Worm (Caenorhabditis elegans): ENCODE results near the gene T20B12.3.
A peak's percentile ranks its signal among the peaks of the same experiment; 100 is the strongest.

The T20B12.3 gene

ce11 chrIII:7375434-7375833 lies 6.5 kb upstream of the T20B12.3 start:
- TF ChIP-seq mep-1 (tag; optimal IDR thresholded peaks at IDR 0.05) (peak; percentile 12), mes-2 (tag; optimal IDR thresholded peaks at IDR 0.05; ENCODE audit: poor library complexity, severe bottlenecking) (peak; percentile 27), T26A8.4 (GFP tag; IDR thresholded peaks at IDR 0.05) (peak; percentile 21), madf-5 (GFP tag; IDR thresholded peaks at IDR 0.05) (no peak), mxl-3 (GFP tag; optimal IDR thresholded peaks at IDR 0.05) (peak; percentile 71), skn-1 (tag; optimal IDR thresholded peaks at IDR 0.05) (no peak), ctbp-1 (GFP tag; IDR thresholded peaks at IDR 0.05) (no peak), arid-1 (GFP tag; conservative IDR thresholded peaks at IDR 0.05) (no peak), pqm-1 (tag; optimal IDR thresholded peaks at IDR 0.05) (peak; percentile 80), ceh-82 (tag; optimal IDR thresholded peaks at IDR 0.05) (no peak), cey-2 (tag; optimal IDR thresholded peaks at IDR 0.05; ENCODE audit: borderline replicate concordance, insufficient read depth) (no peak), mdl-1 (tag; optimal IDR thresholded peaks at IDR 0.05) (peak in 1 of 2 experiments; percentile 32), rbr-2 (tag; optimal IDR thresholded peaks at IDR 0.05) (no peak), ztf-7 (tag; optimal IDR thresholded peaks at IDR 0.05) (peak; percentile 26), dve-1 (tag; optimal IDR thresholded peaks at IDR 0.05; ENCODE audit: insufficient read depth) (peak; percentile 35), nhr-28 (tag; optimal IDR thresholded peaks at IDR 0.05) (peak; percentile 83), ama-1 (optimal IDR thresholded peaks at IDR 0.05) (peak; percentile 3), unc-62 (GFP tag; optimal IDR thresholded peaks at IDR 0.05 in 1 of 2) (peak in 1 of 2 experiments; percentile 96), unc-62 (tag; optimal IDR thresholded peaks at IDR 0.05) (no peak), lin-1 (GFP tag; IDR thresholded peaks at IDR 0.05) (0 out of 2 replicates have a peak, but pooled peaks have one; percentile 38), hlh-30 (tag; optimal IDR thresholded peaks at IDR 0.05; ENCODE audit: insufficient read depth) (peak; percentile 13), daf-19 (GFP tag; conservative IDR thresholded peaks at IDR 0.05) (no peak), nhr-41 (GFP tag; IDR thresholded peaks at IDR 0.05) (no peak), php-3 (GFP tag; IDR thresholded peaks at IDR 0.05) (peak; percentile 22; the same call in 1 of the 2 replicates), daf-16 (GFP tag; optimal IDR thresholded peaks at IDR 0.05) (no peak), daf-16 (tag; optimal IDR thresholded peaks at IDR 0.05) (peak; percentile 71), nhr-48 (tag; optimal IDR thresholded peaks at IDR 0.05) (peak; percentile 21), dmd-6 (GFP tag; IDR thresholded peaks at IDR 0.05) (peak; percentile 36; the same call in 1 of the 2 replicates), nhr-10 (tag; optimal IDR thresholded peaks at IDR 0.05) (no peak), hlh-11 (tag; optimal IDR thresholded peaks at IDR 0.05) (peak; percentile 76), zag-1 (tag; optimal IDR thresholded peaks at IDR 0.05) (no peak), vab-7 (GFP tag; IDR thresholded peaks at IDR 0.05) (0 out of 2 replicates have a peak, but pooled peaks have one; percentile 20)

- TF ChIP-seq zfp-2 (tag; optimal IDR thresholded peaks at IDR 0.05) (no peak), aha-1 (tag) (peak; percentile 100), F10B5.3 (tag; optimal IDR thresholded peaks at IDR 0.05) (no peak), ceh-32 (tag; optimal IDR thresholded peaks at IDR 0.05; ENCODE audit: poor library complexity) (no peak), dmd-8 (GFP tag; IDR thresholded peaks at IDR 0.05) (no peak), mxl-3 (GFP tag; optimal IDR thresholded peaks at IDR 0.05) (peak; percentile 92), php-3 (GFP tag; IDR thresholded peaks at IDR 0.05) (0 out of 2 replicates have a peak, but pooled peaks have one; percentile 30), pha-4 (GFP tag; IDR thresholded peaks at IDR 0.05) (no peak), pha-4 (tag; optimal IDR thresholded peaks at IDR 0.05) (no peak), daf-8 (GFP tag; IDR thresholded peaks at IDR 0.05) (no peak), T20F7.1 (GFP tag; optimal IDR thresholded peaks at IDR 0.05) (peak; percentile 65), zip-2 (tag; optimal IDR thresholded peaks at IDR 0.05) (no peak), Y48G9A.11 (GFP tag; IDR thresholded peaks at IDR 0.05) (no peak), vab-7 (GFP tag; IDR thresholded peaks at IDR 0.05) (no peak), dpl-1 (GFP tag; optimal IDR thresholded peaks at IDR 0.05) (peak; percentile 49), ama-1 (optimal IDR thresholded peaks at IDR 0.05) (peak; percentile 77), attf-4 (tag; optimal IDR thresholded peaks at IDR 0.05) (no peak), ceh-28 (tag; optimal IDR thresholded peaks at IDR 0.05) (no peak), ZK337.2 (GFP tag; IDR thresholded peaks at IDR 0.05) (no peak), mxl-2 (GFP tag; conservative IDR thresholded peaks at IDR 0.05) (no peak), F26F4.8 (GFP tag; conservative IDR thresholded peaks at IDR 0.05) (no peak), ceh-82 (tag; optimal IDR thresholded peaks at IDR 0.05) (no peak), unc-39 (tag; optimal IDR thresholded peaks at IDR 0.05) (no peak), hlh-11 (tag; optimal IDR thresholded peaks at IDR 0.05) (peak; percentile 92), daf-16 (GFP tag; optimal IDR thresholded peaks at IDR 0.05) (no peak), daf-16 (tag; optimal IDR thresholded peaks at IDR 0.05) (peak; percentile 68)
Observed at ce11 chrIII:7376143-7376802, 5.6 kb upstream of the T20B12.3 start.
